Worm (Caenorhabditis elegans) whole organism, mixed stage, embryonic: ENCODE data around the gene C18D11.10.
"Not testable (repeated sequence)": the region's sequence is repeated elsewhere in the genome, so short reads cannot be mapped to it uniquely, and the experiment has no call there.

ENCODE experiments used
- bed-3 ChIP-seq: fragments of 200-800 bp; sonication (Bioruptor generic); optimal IDR thresholded peaks from 3 replicates; lab custom pipeline; 2018; ENCODE audit warnings: mild to moderate bottlenecking, missing genetic modification characterization, moderate library complexity, missing compliant biosample characterization
- blmp-1 ChIP-seq: fragments of 150-350 bp; optimal IDR thresholded peaks from 2 replicates; lab custom pipeline; 2014; ENCODE audit warnings: missing biosample characterization, missing genetic modification characterization
- ceh-39 ChIP-seq: fragments of 150-350 bp; optimal IDR thresholded peaks from 2 replicates; lab custom pipeline; 2014; ENCODE audit warnings: missing biosample characterization, missing genetic modification characterization
- ceh-43 ChIP-seq: fragments of 200-800 bp; sonication (Bioruptor generic); optimal IDR thresholded peaks from 2 replicates; lab custom pipeline; 2018; ENCODE audit warnings: mild to moderate bottlenecking, missing genetic modification characterization, moderate library complexity, missing compliant biosample characterization
- ceh-83 ChIP-seq: fragments of 200-800 bp; sonication (Bioruptor generic); optimal IDR thresholded peaks from 2 replicates; lab custom pipeline; 2018; ENCODE audit warnings: mild to moderate bottlenecking, missing genetic modification characterization, missing compliant biosample characterization
- ces-1 ChIP-seq: fragments of 150-350 bp; optimal IDR thresholded peaks from 2 replicates; lab custom pipeline; 2014; ENCODE audit warnings: missing biosample characterization, missing genetic modification reagents, missing genetic modification characterization
- cnd-1 ChIP-seq: fragments of 200-800 bp; sonication (Bioruptor generic); optimal IDR thresholded peaks from 2 replicates; lab custom pipeline; 2018; ENCODE audit warnings: mild to moderate bottlenecking, missing genetic modification characterization, missing compliant biosample characterization
- drap-1 ChIP-seq: fragments of 200-800 bp; sonication (Bioruptor generic); optimal IDR thresholded peaks from 3 replicates; lab custom pipeline; 2018; ENCODE audit warnings: mild to moderate bottlenecking, missing genetic modification characterization, missing compliant biosample characterization
- elt-1 ChIP-seq: sonication (generic microtip); optimal IDR thresholded peaks from 2 replicates; lab custom pipeline; 2017; ENCODE audit warnings: missing genetic modification characterization, mild to moderate bottlenecking, missing compliant biosample characterization, antibody characterized with exemption, moderate library complexity, borderline replicate concordance; ENCODE audit not compliant: insufficient read depth
- elt-3 ChIP-seq: fragments of 150-350 bp; optimal IDR thresholded peaks from 2 replicates; lab custom pipeline; 2014; ENCODE audit warnings: missing biosample characterization, missing genetic modification characterization
- flh-1 ChIP-seq: fragments of 200-800 bp; sonication (Bioruptor generic); optimal IDR thresholded peaks from 2 replicates; lab custom pipeline; 2018; ENCODE audit warnings: mild to moderate bottlenecking, missing genetic modification characterization, moderate library complexity, missing compliant biosample characterization
- ham-2 ChIP-seq: fragments of 200-800 bp; sonication (Bioruptor generic); optimal IDR thresholded peaks from 2 replicates; lab custom pipeline; 2018; ENCODE audit warnings: mild to moderate bottlenecking, missing genetic modification characterization, missing compliant biosample characterization
- hlh-1 ChIP-seq: fragments of 150-350 bp; optimal IDR thresholded peaks from 2 replicates; lab custom pipeline; 2014; ENCODE audit warnings: missing biosample characterization, missing genetic modification reagents, missing genetic modification characterization
- lin-13 ChIP-seq: fragments of 150-350 bp; optimal IDR thresholded peaks from 2 replicates; lab custom pipeline; 2014; ENCODE audit warnings: missing biosample characterization, missing genetic modification characterization
- lin-32 ChIP-seq: fragments of 200-800 bp; sonication (Bioruptor generic); optimal IDR thresholded peaks from 2 replicates; lab custom pipeline; 2018; ENCODE audit warnings: mild to moderate bottlenecking, missing genetic modification characterization, missing compliant biosample characterization
- lsy-2 ChIP-seq: fragments of 150-350 bp; optimal IDR thresholded peaks from 2 replicates; lab custom pipeline; 2014; ENCODE audit warnings: missing biosample characterization, missing genetic modification characterization
- mab-5 ChIP-seq: fragments of 150-350 bp; optimal IDR thresholded peaks from 2 replicates; lab custom pipeline; 2014; ENCODE audit warnings: missing biosample characterization, missing genetic modification characterization
- mep-1 ChIP-seq: fragments of 150-350 bp; optimal IDR thresholded peaks from 2 replicates; lab custom pipeline; 2017; ENCODE audit warnings: missing biosample characterization, missing genetic modification reagents, missing genetic modification characterization, inconsistent platforms
- nhr-12 ChIP-seq: fragments of 150-350 bp; optimal IDR thresholded peaks from 2 replicates; lab custom pipeline; 2014; ENCODE audit warnings: missing biosample characterization, missing genetic modification characterization
- nhr-237 ChIP-seq: fragments of 150-350 bp; optimal IDR thresholded peaks from 2 replicates; lab custom pipeline; 2014; ENCODE audit warnings: missing biosample characterization, missing genetic modification characterization
- nhr-76 ChIP-seq: sonication (generic microtip); optimal IDR thresholded peaks from 2 replicates; lab custom pipeline; 2017; ENCODE audit warnings: missing biosample characterization, missing genetic modification characterization
- pha-4 ChIP-seq: fragments of 150-350 bp; optimal IDR thresholded peaks from 2 replicates; lab custom pipeline; 2018; ENCODE audit warnings: missing biosample characterization, missing genetic modification reagents, missing genetic modification characterization
- sem-2 ChIP-seq: fragments of 200-800 bp; sonication (Bioruptor generic); optimal IDR thresholded peaks from 2 replicates; lab custom pipeline; 2018; ENCODE audit warnings: mild to moderate bottlenecking, missing genetic modification characterization, missing compliant biosample characterization
- snpc-4 ChIP-seq: fragments of 150-350 bp; optimal IDR thresholded peaks from 2 replicates; lab custom pipeline; 2014; ENCODE audit warnings: missing biosample characterization, missing genetic modification characterization
- sptf-1 ChIP-seq: sonication (generic microtip); optimal IDR thresholded peaks from 2 replicates; lab custom pipeline; 2017; ENCODE audit warnings: mild to moderate bottlenecking, missing genetic modification characterization, moderate library complexity, missing compliant biosample characterization
- tbx-8 ChIP-seq: fragments of 200-800 bp; sonication (Bioruptor generic); optimal IDR thresholded peaks from 2 replicates; lab custom pipeline; 2018; ENCODE audit warnings: mild to moderate bottlenecking, missing genetic modification characterization, moderate library complexity, missing compliant biosample characterization
- unc-120 ChIP-seq: sonication (generic microtip); optimal IDR thresholded peaks from 2 replicates; lab custom pipeline; 2017; ENCODE audit warnings: missing genetic modification characterization, missing compliant biosample characterization; ENCODE audit not compliant: poor library complexity, severe bottlenecking
- unc-62 ChIP-seq: fragments of 150-350 bp; optimal IDR thresholded peaks from 2 replicates; lab custom pipeline; 2014; ENCODE audit warnings: missing biosample characterization, missing genetic modification reagents, missing genetic modification characterization
- zip-8 ChIP-seq: fragments of 150-350 bp; optimal IDR thresholded peaks from 2 replicates; lab custom pipeline; 2014; ENCODE audit warnings: missing biosample characterization, missing genetic modification characterization

C18D11.10 gene

ce11 chrIII:11807418-11807817 lies at the start of gene C18D11.10:
Gene C18D11.10, plus strand, starts transcription at chrIII:11807718.
- TF ChIP-seq ces-1, result no peak
- no peak for TF ChIP-seq pha-4 (tag; lab: Kevin White, UChicago)
- TF ChIP-seq elt-1, result no peak
- no peak for TF ChIP-seq nhr-76
- TF ChIP-seq drap-1 (GFP tag; lab: Kevin White, UChicago), result no peak
- TF ChIP-seq ham-2 (GFP tag; lab: Kevin White, UChicago), result no peak
- TF ChIP-seq flh-1 (GFP tag; lab: Kevin White, UChicago), result no peak
- no peak for TF ChIP-seq tbx-8 (GFP tag; lab: Kevin White, UChicago)
- no peak for TF ChIP-seq ceh-83 (GFP tag; lab: Kevin White, UChicago)
- TF ChIP-seq nhr-237 (tag; lab: Kevin White, UChicago), result no peak
- no peak for TF ChIP-seq unc-62 (GFP tag; lab: Kevin White, UChicago)
- TF ChIP-seq hlh-1 (tag; lab: Kevin White, UChicago), result no peak
- no peak for TF ChIP-seq bed-3 (GFP tag; lab: Kevin White, UChicago)
- TF ChIP-seq ceh-39 (tag; lab: Kevin White, UChicago), result no peak

- TF ChIP-seq lsy-2 (tag; lab: Kevin White, UChicago) (no peak), mab-5 (tag; lab: Kevin White, UChicago) (no peak), pha-4 (tag; lab: Kevin White, UChicago) (no peak), blmp-1 (tag; lab: Kevin White, UChicago) (no peak), ceh-43 (GFP tag; lab: Kevin White, UChicago) (no peak)
Observed at ce11 chrIII:11757892-11758291, 49.6 kb upstream of the C18D11.10 start.

- TF ChIP-seq unc-120, result no peak
- TF ChIP-seq zip-8 (tag; lab: Kevin White, UChicago), result no peak
- TF ChIP-seq lin-13 (tag; lab: Kevin White, UChicago), result no peak
- TF ChIP-seq nhr-12 (tag; lab: Kevin White, UChicago), result no peak
- TF ChIP-seq hlh-1 (tag; lab: Kevin White, UChicago), result no peak
- TF ChIP-seq lin-32 (GFP tag; lab: Kevin White, UChicago), result no peak
- TF ChIP-seq blmp-1 (tag; lab: Kevin White, UChicago), result no peak
- TF ChIP-seq ham-2 (GFP tag; lab: Kevin White, UChicago), result no peak
- TF ChIP-seq sem-2 (GFP tag; lab: Kevin White, UChicago), result no peak
Observed at ce11 chrIII:11760634-11761033, 46.9 kb upstream of the C18D11.10 start.

- TF ChIP-seq sptf-1, lsy-2, snpc-4 (tag; lab: Kevin White, UChicago): not testable (repeated sequence)
Observed at ce11 chrIII:11773581-11773980, 33.9 kb upstream of the C18D11.10 start, which contains the start of gene gbf-1. Gene gbf-1, minus strand, starts transcription at chrIII:11773681.

- TF ChIP-seq blmp-1 (tag; lab: Kevin White, UChicago) (peak; percentile 71), ceh-83 (GFP tag; lab: Kevin White, UChicago) (no peak), sem-2 (GFP tag; lab: Kevin White, UChicago) (no peak), ceh-39 (tag; lab: Kevin White, UChicago) (no peak), flh-1 (GFP tag; lab: Kevin White, UChicago) (no peak), snpc-4 (tag; lab: Kevin White, UChicago) (no peak), hlh-1 (tag; lab: Kevin White, UChicago) (no peak), unc-120 (no peak), ces-1 (peak; percentile 16), lsy-2 (tag; lab: Kevin White, UChicago) (peak; percentile 19)
Observed at ce11 chrIII:11774508-11775000, 33.0 kb upstream of the C18D11.10 start, which contains the start of gene immp-1. Gene immp-1, plus strand, starts transcription at chrIII:11774950.

ce11 chrIII:11777321-11777720 lies 30.2 kb upstream of the C18D11.10 start, which contains the start of gene mdt-21:
Gene mdt-21, plus strand, starts transcription at chrIII:11777621.
- TF ChIP-seq flh-1 (GFP tag; lab: Kevin White, UChicago) (no peak), elt-3 (tag; lab: Kevin White, UChicago) (no peak), drap-1 (GFP tag; lab: Kevin White, UChicago) (no peak), ham-2 (GFP tag; lab: Kevin White, UChicago) (no peak), sptf-1 (tag; lab: Kevin White, UChicago) (no peak), elt-1 (no peak), sem-2 (GFP tag; lab: Kevin White, UChicago) (no peak), mab-5 (tag; lab: Kevin White, UChicago) (no peak), mep-1 (tag; lab: Kevin White, UChicago) (no peak), cnd-1 (no peak), unc-120 (no peak)
